Fruit fly (Drosophila melanogaster) Kc167 (cell line): ENCODE results near the gene upd3.

Experiments
- Sin3A ChIP-seq: fragments of >200 bp; optimal IDR thresholded peaks from 2 replicates; lab custom pipeline; 2018; ENCODE audit warnings: missing external identifiers
- h ChIP-seq: fragments of >200 bp; optimal IDR thresholded peaks from 3 replicates; lab custom pipeline; 2018; ENCODE audit warnings: missing external identifiers
- psq ChIP-seq: fragments of >200 bp; optimal IDR thresholded peaks from 2 replicates; lab custom pipeline; 2017; ENCODE audit warnings: missing external identifiers
- ttk ChIP-seq: sonication (Bioruptor generic); optimal IDR thresholded peaks from 2 replicates; lab custom pipeline; 2017; ENCODE audit warnings: missing external identifiers

DNA sequence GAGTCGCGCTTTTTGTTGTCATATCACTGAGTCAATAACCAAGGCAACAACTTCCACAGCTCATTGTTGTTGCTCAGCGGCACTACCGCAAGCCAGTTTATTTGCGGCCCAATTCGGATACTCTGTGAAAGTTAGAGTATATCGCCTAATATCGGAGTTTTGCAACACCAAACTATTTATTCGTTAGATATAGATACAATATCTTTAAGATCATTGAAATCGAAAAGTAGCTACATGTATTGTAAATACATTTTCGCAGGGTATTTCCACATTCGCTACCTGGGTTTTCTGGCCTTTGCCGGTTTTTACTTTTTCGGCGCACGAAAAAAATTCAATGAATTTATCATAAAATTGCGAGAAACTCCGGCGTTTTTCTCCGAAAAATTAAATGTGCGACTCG, 17.0 kb downstream of the upd3 start:
- TF ChIP-seq Sin3A (no peak), h (lab: Kevin White, UChicago) (no peak), ttk (lab: Kevin White, UChicago) (no peak), psq (lab: Kevin White, UChicago) (no peak)
